Fruit fly (Drosophila melanogaster) S2 (cell line): Measurements from ENCODE around the gene B9d2.

Experiments
- CG8478 ChIP-seq: fragments of >200 bp; optimal IDR thresholded peaks from 2 replicates; lab custom pipeline; 2018
- CTCF ChIP-seq, 2 experiments: fragments of >200 bp; optimal IDR thresholded peaks; 2 replicates each; lab custom pipeline; 2018

dm6 chr2L:6078757-6079351 lies 51.6 kb downstream of the B9d2 start:
- TF ChIP-seq CG8478 (lab: Kevin White, UChicago) (no peak), CTCF (optimal IDR thresholded peaks at IDR 0.05; lab: Kevin White, UChicago) (no peak)
